Fruit fly (Drosophila melanogaster) whole organism, prepupa: ENCODE data around the gene Ccdc85.

ENCODE experiments used
- Blimp-1 ChIP-seq: fragments of 200-800 bp; sonication (Bioruptor generic); optimal IDR thresholded peaks from 3 replicates; lab custom pipeline; 2017; ENCODE audit warnings: missing biosample characterization, missing genetic modification characterization, mild to moderate bottlenecking, moderate library complexity, missing genetic modification reagents
- CG10631 ChIP-seq: fragments of 200-800 bp; sonication (Bioruptor generic); optimal IDR thresholded peaks from 2 replicates; lab custom pipeline; 2016; ENCODE audit warnings: missing biosample characterization, missing genetic modification characterization
- CG10669 ChIP-seq: fragments of 200-800 bp; sonication (Bioruptor generic); optimal IDR thresholded peaks from 3 replicates; lab custom pipeline; 2018; ENCODE audit warnings: missing biosample characterization, mild to moderate bottlenecking, missing genetic modification characterization, moderate library complexity
- CG11294 ChIP-seq: fragments of 200-800 bp; sonication (Bioruptor generic); IDR thresholded peaks from 2 replicates; pipeline ENCODE4 v1.3.6; 2022; ENCODE audit warnings: missing biosample characterization, missing genetic modification characterization
- CG11902 ChIP-seq: fragments of 200-800 bp; sonication (Bioruptor generic); optimal IDR thresholded peaks from 3 replicates; lab custom pipeline; 2016; ENCODE audit warnings: missing biosample characterization, missing genetic modification characterization
- CG15336 ChIP-seq: fragments of 200-800 bp; sonication (Bioruptor generic); IDR thresholded peaks from 2 replicates; pipeline ENCODE4 v1.3.6; 2022; ENCODE audit warnings: missing biosample characterization, missing genetic modification characterization
- CG1621 ChIP-seq: fragments of 200-800 bp; sonication (Bioruptor generic); optimal IDR thresholded peaks from 3 replicates; lab custom pipeline; 2018; ENCODE audit warnings: missing biosample characterization, mild to moderate bottlenecking, missing genetic modification characterization
- CG16779 ChIP-seq: fragments of 200-800 bp; sonication (Bioruptor generic); optimal IDR thresholded peaks from 3 replicates; lab custom pipeline; 2017; ENCODE audit warnings: missing biosample characterization, mild to moderate bottlenecking, missing genetic modification characterization
- CG3032 ChIP-seq: fragments of 200-800 bp; optimal IDR thresholded peaks from 2 replicates; lab custom pipeline; 2019; ENCODE audit warnings: missing biosample characterization, mild to moderate bottlenecking, missing genetic modification characterization, moderate library complexity
- CG32006 ChIP-seq: fragments of 200-800 bp; sonication (Bioruptor generic); optimal IDR thresholded peaks from 3 replicates; lab custom pipeline; 2017; ENCODE audit warnings: missing biosample characterization, mild to moderate bottlenecking, missing genetic modification characterization
- CG34406 ChIP-seq: fragments of 200-800 bp; sonication (Bioruptor generic); optimal IDR thresholded peaks from 3 replicates; lab custom pipeline; 2016; ENCODE audit warnings: missing biosample characterization, missing genetic modification characterization
- CG4318 ChIP-seq: fragments of 200-800 bp; sonication (Bioruptor generic); optimal IDR thresholded peaks from 3 replicates; lab custom pipeline; 2017; ENCODE audit warnings: missing biosample characterization, mild to moderate bottlenecking, missing genetic modification characterization
- CG6163 ChIP-seq: fragments of 200-800 bp; sonication (Bioruptor generic); IDR thresholded peaks from 3 replicates; pipeline ENCODE4 v1.3.6; 2022; ENCODE audit warnings: missing biosample characterization, missing genetic modification characterization
- CG6276 ChIP-seq: fragments of 200-800 bp; sonication (Bioruptor generic); optimal IDR thresholded peaks from 2 replicates; lab custom pipeline; 2017; ENCODE audit warnings: missing biosample characterization, mild to moderate bottlenecking, missing genetic modification characterization
- CG6854 ChIP-seq: fragments of 200-800 bp; sonication (Bioruptor generic); optimal IDR thresholded peaks from 2 replicates; lab custom pipeline; 2017; ENCODE audit warnings: missing biosample characterization, mild to moderate bottlenecking, missing genetic modification characterization
- CG7368 ChIP-seq: fragments of 200-800 bp; sonication (Bioruptor generic); optimal IDR thresholded peaks from 3 replicates; lab custom pipeline; 2016; ENCODE audit warnings: missing biosample characterization, missing genetic modification characterization
- CG8319 ChIP-seq: fragments of 200-800 bp; sonication (Bioruptor generic); optimal IDR thresholded peaks from 3 replicates; lab custom pipeline; 2016; ENCODE audit warnings: missing biosample characterization, missing genetic modification characterization
- CG8632 ChIP-seq: fragments of 200-800 bp; sonication (Bioruptor generic); optimal IDR thresholded peaks from 3 replicates; lab custom pipeline; 2016; ENCODE audit warnings: missing biosample characterization, missing genetic modification characterization
- CG9139 ChIP-seq: fragments of 200-800 bp; sonication (Bioruptor generic); optimal IDR thresholded peaks from 3 replicates; lab custom pipeline; 2017; ENCODE audit warnings: missing biosample characterization, mild to moderate bottlenecking, missing genetic modification characterization
- Eip78C ChIP-seq: fragments of 200-800 bp; sonication (Bioruptor generic); peaks from one replicate; lab custom pipeline; 2016; ENCODE audit warnings: missing biosample characterization, missing genetic modification characterization
- Eip93F ChIP-seq: fragments of 200-800 bp; sonication (Bioruptor generic); optimal IDR thresholded peaks from 2 replicates; lab custom pipeline; 2016; ENCODE audit warnings: missing biosample characterization, mild to moderate bottlenecking, missing genetic modification characterization
- Ets21C ChIP-seq: fragments of 200-800 bp; sonication (Bioruptor generic); optimal IDR thresholded peaks from 3 replicates; lab custom pipeline; 2016; ENCODE audit warnings: missing biosample characterization, missing genetic modification characterization
- Ets96B ChIP-seq: fragments of 200-800 bp; optimal IDR thresholded peaks from 2 replicates; lab custom pipeline; 2019; ENCODE audit warnings: missing biosample characterization, mild to moderate bottlenecking, missing genetic modification characterization, moderate library complexity
- Gug ChIP-seq: fragments of 200-800 bp; sonication (Bioruptor generic); IDR thresholded peaks from 2 replicates; pipeline ENCODE4 v1.3.6; 2022; ENCODE audit warnings: missing biosample characterization, missing genetic modification characterization
- Hr38 ChIP-seq: sonication (Bioruptor generic); optimal IDR thresholded peaks from 2 replicates; lab custom pipeline; 2016; ENCODE audit warnings: missing biosample characterization, missing genetic modification characterization
- Hr39 ChIP-seq: fragments of 200-800 bp; sonication (Bioruptor generic); optimal IDR thresholded peaks from 2 replicates; lab custom pipeline; 2016; ENCODE audit warnings: missing biosample characterization, missing genetic modification characterization
- Hr4 ChIP-seq: fragments of 200-800 bp; sonication (Bioruptor generic); optimal IDR thresholded peaks from 3 replicates; lab custom pipeline; 2016; ENCODE audit warnings: missing biosample characterization, missing genetic modification characterization
- Lpt ChIP-seq: fragments of 200-800 bp; sonication (Bioruptor generic); optimal IDR thresholded peaks from 3 replicates; lab custom pipeline; 2016; ENCODE audit warnings: missing biosample characterization, missing genetic modification characterization
- Met ChIP-seq: fragments of 200-800 bp; sonication (Bioruptor generic); optimal IDR thresholded peaks from 3 replicates; lab custom pipeline; 2016; ENCODE audit warnings: missing biosample characterization, missing genetic modification characterization
- OdsH ChIP-seq: fragments of 200-800 bp; sonication (Bioruptor generic); optimal IDR thresholded peaks from 3 replicates; lab custom pipeline; 2016; ENCODE audit warnings: missing biosample characterization, missing genetic modification characterization
- Smox ChIP-seq: fragments of 200-800 bp; sonication (Bioruptor generic); optimal IDR thresholded peaks from 3 replicates; lab custom pipeline; 2016; ENCODE audit warnings: missing biosample characterization, missing genetic modification characterization
- Sox102F ChIP-seq: fragments of 200-800 bp; sonication (Bioruptor generic); optimal IDR thresholded peaks from 2 replicates; lab custom pipeline; 2016; ENCODE audit warnings: missing biosample characterization, mild to moderate bottlenecking, missing genetic modification characterization
- Sox14 ChIP-seq: fragments of 200-800 bp; sonication (Bioruptor generic); optimal IDR thresholded peaks from 3 replicates; lab custom pipeline; 2016; ENCODE audit warnings: missing biosample characterization, missing genetic modification characterization
- Sox15 ChIP-seq: fragments of 200-800 bp; sonication (Bioruptor generic); optimal IDR thresholded peaks from 3 replicates; lab custom pipeline; 2016; ENCODE audit warnings: missing biosample characterization, missing genetic modification characterization
- achi ChIP-seq: fragments of 200-800 bp; sonication (Bioruptor generic); optimal IDR thresholded peaks from 3 replicates; lab custom pipeline; 2016; ENCODE audit warnings: missing biosample characterization, missing genetic modification characterization
- acj6 ChIP-seq: fragments of 200-800 bp; sonication (Bioruptor generic); optimal IDR thresholded peaks from 3 replicates; lab custom pipeline; 2016; ENCODE audit warnings: missing biosample characterization, missing genetic modification characterization
- cyc ChIP-seq: fragments of 200-800 bp; sonication (Bioruptor generic); optimal IDR thresholded peaks from 3 replicates; lab custom pipeline; 2016; ENCODE audit warnings: missing biosample characterization, missing genetic modification characterization
- dac ChIP-seq: fragments of 200-800 bp; sonication (Bioruptor generic); optimal IDR thresholded peaks from 2 replicates; lab custom pipeline; 2017; ENCODE audit warnings: missing biosample characterization, mild to moderate bottlenecking, missing genetic modification characterization
- dsx ChIP-seq: fragments of 200-800 bp; optimal IDR thresholded peaks from 3 replicates; lab custom pipeline; 2019; ENCODE audit warnings: missing biosample characterization, mild to moderate bottlenecking, missing genetic modification characterization, moderate library complexity; ENCODE audit not compliant: poor library complexity, severe bottlenecking
- eg ChIP-seq: fragments of 200-800 bp; sonication (Bioruptor generic); IDR thresholded peaks from 3 replicates; pipeline ENCODE4 v1.3.6; 2022; ENCODE audit warnings: missing biosample characterization, missing genetic modification characterization
- esn ChIP-seq: fragments of 200-800 bp; sonication (Bioruptor generic); optimal IDR thresholded peaks from 2 replicates; lab custom pipeline; 2016; ENCODE audit warnings: missing biosample characterization, mild to moderate bottlenecking, missing genetic modification characterization, moderate library complexity
- fd85E ChIP-seq: fragments of 200-800 bp; sonication (Bioruptor generic); optimal IDR thresholded peaks from 3 replicates; lab custom pipeline; 2016; ENCODE audit warnings: missing biosample characterization, missing genetic modification characterization
- lz ChIP-seq: fragments of 200-800 bp; sonication (Bioruptor generic); optimal IDR thresholded peaks from 3 replicates; lab custom pipeline; 2016; ENCODE audit warnings: missing biosample characterization, missing genetic modification characterization
- net ChIP-seq: fragments of 200-800 bp; sonication (Bioruptor generic); optimal IDR thresholded peaks from 3 replicates; lab custom pipeline; 2016; ENCODE audit warnings: missing biosample characterization, missing genetic modification characterization
- pdm3 ChIP-seq: fragments of 200-800 bp; sonication (Bioruptor generic); optimal IDR thresholded peaks from 3 replicates; lab custom pipeline; 2016; ENCODE audit warnings: missing biosample characterization, missing genetic modification characterization
- salr ChIP-seq, 2 experiments: fragments of 200-800 bp; sonication (Bioruptor generic); optimal IDR thresholded peaks; 3 replicates each; lab custom pipeline; 2016 to 2018; ENCODE audit warnings: missing biosample characterization in 2 of 2, missing genetic modification characterization in 2 of 2, mild to moderate bottlenecking in 1 of 2
- spab ChIP-seq: fragments of 200-800 bp; sonication (Bioruptor generic); optimal IDR thresholded peaks from 2 replicates; lab custom pipeline; 2017; ENCODE audit warnings: missing biosample characterization, mild to moderate bottlenecking, missing genetic modification characterization, missing genetic modification reagents
- ss ChIP-seq, 2 experiments: fragments of 200-800 bp; sonication (Bioruptor generic); optimal IDR thresholded peaks; 2 replicates in 1 of 2; 3 replicates in 1 of 2; lab custom pipeline; 2017 to 2018; ENCODE audit warnings: mild to moderate bottlenecking in 2 of 2, missing biosample characterization in 2 of 2, missing genetic modification characterization in 2 of 2, moderate library complexity in 1 of 2
- vri ChIP-seq: fragments of 200-800 bp; sonication (Bioruptor generic); optimal IDR thresholded peaks from 3 replicates; lab custom pipeline; 2016; ENCODE audit warnings: missing biosample characterization, mild to moderate bottlenecking, missing genetic modification characterization

Ccdc85 gene

dm6 chr2L:3037153-3037579 lies 38.1 kb downstream of the Ccdc85 start, which contains the start of the genes CG17260 and SerRS (continued):
- TF ChIP-seq CG4318, result no peak
- peak; percentile 85 for TF ChIP-seq CG6163 (GFP tag; lab: Robert Waterston, UW)
- TF ChIP-seq Sox15 (GFP tag; lab: Kevin White, UChicago), result peak; percentile 91
- no peak for TF ChIP-seq Sox102F
- no peak for TF ChIP-seq spab (GFP tag; lab: Kevin White, UChicago)
- peak; percentile 79 for TF ChIP-seq net
- TF ChIP-seq Sox14 (GFP tag; lab: Kevin White, UChicago), result peak; percentile 95
- peak; percentile 96 for TF ChIP-seq esn (GFP tag; lab: Kevin White, UChicago)
- no peak for TF ChIP-seq Blimp-1 (GFP tag; lab: Kevin White, UChicago)
- peak; percentile 96 for TF ChIP-seq OdsH (GFP tag; lab: Kevin White, UChicago)
- TF ChIP-seq Eip78C, result peak; percentile 97
- TF ChIP-seq, all 60 proteins: peak for 45

DNA sequence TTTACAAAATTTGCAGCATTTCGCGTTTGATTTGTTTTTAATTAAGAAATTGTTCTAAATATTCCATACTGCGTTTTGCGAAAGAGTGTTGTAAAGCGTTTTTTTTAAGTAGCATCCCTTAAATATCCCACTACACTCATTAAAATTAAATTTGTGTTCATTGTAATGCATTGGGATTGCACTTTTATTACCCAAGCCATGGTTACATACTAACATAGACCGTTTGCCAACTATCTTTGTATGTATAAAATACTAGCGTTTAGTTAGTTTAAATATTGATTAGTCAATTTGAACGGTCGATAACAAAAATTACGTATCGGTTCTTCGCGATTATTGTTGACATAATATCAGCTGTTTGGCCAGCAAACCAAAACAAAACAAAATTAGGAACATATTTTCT lies 40.7 kb downstream of the Ccdc85 start, which contains the start of the genes cnir and CG17221:
Gene cnir (minus strand): TSS at position 39 of the 400 bp plus-strand sequence.
Gene CG17221 (plus strand): TSS at position 203 of the 400 bp plus-strand sequence.
- TF ChIP-seq Blimp-1 (GFP tag; lab: Kevin White, UChicago) (no peak), acj6 (peak; percentile 72), CG32006 (GFP tag; lab: Kevin White, UChicago) (no peak), CG16779 (tag; lab: Kevin White, UChicago) (no peak), Hr38 (GFP tag; lab: Kevin White, UChicago) (no peak), Eip93F (no peak), CG6276 (no peak), CG6854 (GFP tag; lab: Kevin White, UChicago) (no peak), Smox (peak; percentile 69), CG9139 (GFP tag; lab: Kevin White, UChicago) (no peak), CG15336 (GFP tag; lab: Robert Waterston, UW) (0 out of 2 replicates have a peak, but pooled peaks have one; percentile 33), eg (peak; percentile 41; the same call in 1 of the 3 replicates), CG11294 (no peak), Eip78C (peak; percentile 87), CG11902 (peak; percentile 19), lz (peak; percentile 73), dac (GFP tag; lab: Kevin White, UChicago) (peak; percentile 17), CG10669 (GFP tag; lab: Kevin White, UChicago) (peak; percentile 47), CG4318 (no peak), Hr39 (GFP tag; lab: Kevin White, UChicago) (peak; percentile 76), vri (peak; percentile 93), Met (GFP tag; lab: Kevin White, UChicago) (peak; percentile 77), fd85E (no peak), CG1621 (tag; lab: Kevin White, UChicago) (peak; percentile 3), Lpt (GFP tag; lab: Kevin White, UChicago) (no peak), CG7368 (peak; percentile 41), Sox102F (peak; percentile 73), CG8632 (peak; percentile 9), dsx (GFP tag; lab: Kevin White, UChicago) (no peak), Gug (GFP tag; lab: Robert Waterston, UW) (0 out of 2 replicates have a peak, but pooled peaks have one; percentile 26), CG8319 (peak; percentile 42), achi (GFP tag; lab: Kevin White, UChicago) (peak; percentile 75), pdm3 (peak; percentile 72), ss (GFP tag; optimal IDR thresholded peaks at IDR 0.05; lab: Kevin White, UChicago) (peak in 1 of 2 experiments; percentile 43), salr (GFP tag; optimal IDR thresholded peaks at IDR 0.05; lab: Kevin White, UChicago) (no peak), Sox15 (GFP tag; lab: Kevin White, UChicago) (peak; percentile 37), cyc (peak; percentile 72), spab (GFP tag; lab: Kevin White, UChicago) (no peak), Sox14 (GFP tag; lab: Kevin White, UChicago) (peak; percentile 72), CG10631 (GFP tag; lab: Kevin White, UChicago) (peak; percentile 78), Ets96B (tag; lab: Kevin White, UChicago) (no peak), Hr4 (GFP tag; lab: Kevin White, UChicago) (peak; percentile 77), Ets21C (peak; percentile 72), CG34406 (GFP tag; lab: Kevin White, UChicago) (peak; percentile 48), CG3032 (tag; lab: Kevin White, UChicago) (peak; percentile 61)
